Fruit fly (Drosophila melanogaster) whole organism, embryonic: ENCODE results near the gene ATPsynC.

ENCODE experiments used
- Atf6 ChIP-seq: fragments of 200-800 bp; sonication (Bioruptor generic); IDR thresholded peaks from 2 replicates; pipeline ENCODE4 v1.3.6; 2022; ENCODE audit warnings: missing biosample characterization, missing genetic modification characterization
- CG10147 ChIP-seq: fragments of 200-800 bp; sonication (Bioruptor generic); optimal IDR thresholded peaks from 2 replicates; lab custom pipeline; 2019; ENCODE audit warnings: missing biosample characterization, mild to moderate bottlenecking, missing genetic modification characterization, moderate library complexity
- CG12942 ChIP-seq: fragments of 200-800 bp; sonication (Bioruptor generic); optimal IDR thresholded peaks from 3 replicates; lab custom pipeline; 2016; ENCODE audit warnings: missing biosample characterization, missing genetic modification characterization
- CG14860 ChIP-seq: fragments of 200-800 bp; sonication (Bioruptor generic); IDR thresholded peaks from 3 replicates; pipeline ENCODE4 v1.3.6; 2022; ENCODE audit warnings: missing biosample characterization, missing genetic modification characterization; ENCODE audit not compliant: partially characterized antibody
- CG15269 ChIP-seq: fragments of 200-800 bp; sonication (Bioruptor generic); optimal IDR thresholded peaks from 2 replicates; lab custom pipeline; 2018; ENCODE audit warnings: missing biosample characterization, mild to moderate bottlenecking, missing genetic modification characterization, moderate library complexity
- CG15479 ChIP-seq: fragments of 200-800 bp; sonication (Bioruptor generic); optimal IDR thresholded peaks from 3 replicates; lab custom pipeline; 2019; ENCODE audit warnings: missing biosample characterization, mild to moderate bottlenecking, missing genetic modification characterization, moderate library complexity
- CG15696 ChIP-seq: fragments of 200-800 bp; sonication (Bioruptor generic); optimal IDR thresholded peaks from 2 replicates; lab custom pipeline; 2019; ENCODE audit warnings: missing biosample characterization, mild to moderate bottlenecking, missing genetic modification characterization, moderate library complexity
- CG18599 ChIP-seq: fragments of 200-800 bp; sonication (Bioruptor generic); optimal IDR thresholded peaks from 3 replicates; lab custom pipeline; 2017; ENCODE audit warnings: missing biosample characterization, missing genetic modification characterization, mild to moderate bottlenecking, moderate library complexity, missing genetic modification reagents
- CG2120 ChIP-seq: fragments of 200-800 bp; sonication (Bioruptor generic); optimal IDR thresholded peaks from 3 replicates; lab custom pipeline; 2016; ENCODE audit warnings: missing biosample characterization, missing genetic modification characterization
- CG32772 ChIP-seq: fragments of 200-800 bp; sonication (Bioruptor generic); IDR thresholded peaks from 2 replicates; pipeline ENCODE4 v1.3.6; 2022; ENCODE audit warnings: missing biosample characterization, missing genetic modification characterization
- CG34224 ChIP-seq: fragments of 200-800 bp; sonication (Bioruptor generic); IDR thresholded peaks from 3 replicates; pipeline ENCODE4 v1.3.6; 2022; ENCODE audit warnings: missing biosample characterization, missing genetic modification characterization; ENCODE audit not compliant: partially characterized antibody
- CG34376 ChIP-seq: fragments of 200-800 bp; sonication (Bioruptor generic); optimal IDR thresholded peaks from 2 replicates; lab custom pipeline; 2018; ENCODE audit warnings: missing biosample characterization, mild to moderate bottlenecking, missing genetic modification characterization
- CG42726 ChIP-seq: fragments of 200-800 bp; sonication (Bioruptor generic); IDR thresholded peaks from 2 replicates; pipeline ENCODE4 v1.3.6; 2022; ENCODE audit warnings: missing biosample characterization, missing genetic modification characterization; ENCODE audit not compliant: partially characterized antibody
- CG6254 ChIP-seq: fragments of 200-800 bp; sonication (Bioruptor generic); optimal IDR thresholded peaks from 3 replicates; lab custom pipeline; 2017; ENCODE audit warnings: mild to moderate bottlenecking, missing biosample characterization, missing genetic modification reagents, missing genetic modification characterization
- CG6654 ChIP-seq: fragments of 200-800 bp; sonication (Bioruptor generic); optimal IDR thresholded peaks from 2 replicates; lab custom pipeline; 2017; ENCODE audit warnings: missing biosample characterization, mild to moderate bottlenecking, missing genetic modification characterization
- CG9215 ChIP-seq: fragments of 200-800 bp; sonication (Bioruptor generic); IDR thresholded peaks from 2 replicates; pipeline ENCODE4 v1.3.6; 2022; ENCODE audit warnings: missing biosample characterization, missing genetic modification characterization
- D19B ChIP-seq: fragments of 200-800 bp; sonication (Bioruptor generic); optimal IDR thresholded peaks from 2 replicates; lab custom pipeline; 2017; ENCODE audit warnings: missing biosample characterization, mild to moderate bottlenecking, missing genetic modification characterization
- Dll ChIP-seq: fragments of 200-800 bp; sonication (Bioruptor generic); IDR thresholded peaks from 4 replicates; pipeline ENCODE4 v1.3.6; 2022; ENCODE audit warnings: missing biosample characterization, missing genetic modification characterization; ENCODE audit not compliant: partially characterized antibody
- Doc3 ChIP-seq: fragments of 200-800 bp; sonication (Bioruptor generic); IDR thresholded peaks from 3 replicates; pipeline ENCODE4 v1.3.6; 2022; ENCODE audit warnings: missing biosample characterization, missing genetic modification characterization; ENCODE audit not compliant: partially characterized antibody
- Elba2 ChIP-seq: fragments of 200-800 bp; sonication (Bioruptor generic); optimal IDR thresholded peaks from 3 replicates; lab custom pipeline; 2016; ENCODE audit warnings: missing biosample characterization, missing genetic modification characterization
- Hand ChIP-seq: fragments of 200-800 bp; sonication (Bioruptor generic); optimal IDR thresholded peaks from 2 replicates; lab custom pipeline; 2017; ENCODE audit warnings: mild to moderate bottlenecking, missing biosample characterization, missing genetic modification reagents, missing genetic modification characterization
- Hsf ChIP-seq: fragments of 200-800 bp; sonication (Bioruptor generic); optimal IDR thresholded peaks from 3 replicates; lab custom pipeline; 2016; ENCODE audit warnings: missing biosample characterization, missing genetic modification characterization
- PHDP ChIP-seq: fragments of 200-800 bp; sonication (Bioruptor generic); optimal IDR thresholded peaks from 3 replicates; lab custom pipeline; 2018; ENCODE audit warnings: missing biosample characterization, mild to moderate bottlenecking, missing genetic modification characterization, moderate library complexity
- Vsx1 ChIP-seq: fragments of 200-800 bp; sonication (Bioruptor generic); optimal IDR thresholded peaks from 2 replicates; lab custom pipeline; 2017; ENCODE audit warnings: missing biosample characterization, mild to moderate bottlenecking, missing genetic modification characterization, missing genetic modification reagents
- amos ChIP-seq: fragments of 200-800 bp; sonication (Bioruptor generic); IDR thresholded peaks from 2 replicates; pipeline ENCODE4 v1.3.6; 2022; ENCODE audit warnings: missing biosample characterization, missing genetic modification characterization; ENCODE audit not compliant: partially characterized antibody
- crc ChIP-seq: fragments of 200-800 bp; sonication (Bioruptor generic); optimal IDR thresholded peaks from 2 replicates; lab custom pipeline; 2016; ENCODE audit warnings: missing biosample characterization, missing genetic modification characterization
- dm ChIP-seq: fragments of 200-800 bp; sonication (Bioruptor generic); optimal IDR thresholded peaks from 3 replicates; lab custom pipeline; 2016; ENCODE audit warnings: missing biosample characterization, missing genetic modification characterization
- exex ChIP-seq: fragments of 200-800 bp; sonication (Bioruptor generic); optimal IDR thresholded peaks from 4 replicates; lab custom pipeline; 2018; ENCODE audit warnings: missing biosample characterization, mild to moderate bottlenecking, missing genetic modification characterization, moderate library complexity
- fd96Cb ChIP-seq: fragments of 200-800 bp; sonication (Bioruptor generic); optimal IDR thresholded peaks from 2 replicates; lab custom pipeline; 2018; ENCODE audit warnings: missing biosample characterization, mild to moderate bottlenecking, missing genetic modification characterization, moderate library complexity
- ftz-f1 ChIP-seq: fragments of 200-800 bp; sonication (Bioruptor generic); optimal IDR thresholded peaks from 2 replicates; lab custom pipeline; 2016; ENCODE audit warnings: missing biosample characterization, missing genetic modification characterization
- grn ChIP-seq: fragments of 200-800 bp; sonication (Bioruptor generic); optimal IDR thresholded peaks from 3 replicates; lab custom pipeline; 2017; ENCODE audit warnings: missing biosample characterization, missing genetic modification characterization
- gsb-n ChIP-seq: fragments of 200-800 bp; sonication (Bioruptor generic); optimal IDR thresholded peaks from 3 replicates; lab custom pipeline; 2018; ENCODE audit warnings: missing biosample characterization, mild to moderate bottlenecking, missing genetic modification characterization
- hth ChIP-seq: fragments of >200 bp; optimal IDR thresholded peaks from 2 replicates; lab custom pipeline; 2017; ENCODE audit warnings: inconsistent platforms
- ind ChIP-seq: fragments of 200-800 bp; sonication (Bioruptor generic); optimal IDR thresholded peaks from 3 replicates; lab custom pipeline; 2016; ENCODE audit warnings: missing biosample characterization, missing genetic modification characterization
- jing ChIP-seq: fragments of 200-800 bp; sonication (Bioruptor generic); optimal IDR thresholded peaks from 2 replicates; lab custom pipeline; 2018; ENCODE audit warnings: missing biosample characterization, mild to moderate bottlenecking, missing genetic modification characterization
- knrl ChIP-seq: fragments of 200-800 bp; sonication (Bioruptor generic); IDR thresholded peaks from 3 replicates; pipeline ENCODE4 v1.3.6; 2022; ENCODE audit warnings: missing biosample characterization, missing genetic modification characterization; ENCODE audit not compliant: partially characterized antibody
- lmd ChIP-seq: fragments of 200-800 bp; sonication (Bioruptor generic); IDR thresholded peaks from 2 replicates; pipeline ENCODE4 v1.3.6; 2022; ENCODE audit warnings: missing biosample characterization, missing genetic modification characterization
- row ChIP-seq: fragments of 200-800 bp; sonication (Bioruptor generic); IDR thresholded peaks from 3 replicates; pipeline ENCODE4 v1.3.6; 2022; ENCODE audit warnings: missing biosample characterization, missing genetic modification characterization
- sens-2 ChIP-seq: fragments of 200-800 bp; sonication (Bioruptor generic); IDR thresholded peaks from 2 replicates; pipeline ENCODE4 v1.3.6; 2022; ENCODE audit warnings: missing biosample characterization, missing genetic modification characterization
- seq ChIP-seq: fragments of 200-800 bp; sonication (Bioruptor generic); IDR thresholded peaks from 2 replicates; pipeline ENCODE4 v1.3.6; 2022; ENCODE audit warnings: missing biosample characterization, missing genetic modification characterization
- stwl ChIP-seq: fragments of 200-800 bp; sonication (Bioruptor generic); optimal IDR thresholded peaks from 3 replicates; lab custom pipeline; 2018; ENCODE audit warnings: missing biosample characterization, mild to moderate bottlenecking, missing genetic modification characterization, moderate library complexity
- sug ChIP-seq: fragments of 200-800 bp; optimal IDR thresholded peaks from 2 replicates; lab custom pipeline; 2019; ENCODE audit warnings: missing biosample characterization, mild to moderate bottlenecking, missing genetic modification characterization, moderate library complexity
- tna ChIP-seq: fragments of 200-800 bp; sonication (Bioruptor generic); IDR thresholded peaks from 2 replicates; pipeline ENCODE4 v1.3.6; 2022; ENCODE audit warnings: missing biosample characterization, missing genetic modification characterization; ENCODE audit not compliant: partially characterized antibody

Gene ATPsynC

DNA sequence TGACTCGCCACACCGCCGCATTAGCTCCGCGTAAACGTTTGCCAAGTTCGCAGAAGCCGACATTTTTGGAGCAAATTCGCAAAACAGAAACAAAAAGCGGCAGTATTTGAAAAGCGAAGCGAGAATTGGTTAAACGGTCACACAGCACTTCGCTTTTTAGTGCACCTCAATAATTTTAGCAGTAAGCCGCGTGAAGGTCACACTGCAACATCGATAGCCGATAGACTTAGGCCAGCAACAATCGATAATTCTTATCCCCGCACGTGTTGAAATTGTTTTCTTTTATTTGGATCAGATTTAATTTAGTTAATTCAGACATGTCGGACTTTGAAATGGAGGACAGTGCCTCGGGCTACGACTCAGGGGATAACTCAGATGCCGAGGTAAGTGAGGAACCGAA lies 6.2 kb downstream of the ATPsynC start, which contains the start of the genes Zwilch and CG1542 (continued):
- TF ChIP-seq knrl (GFP tag; lab: Robert Waterston, UW) (peak; percentile 67), CG42726 (GFP tag; lab: Robert Waterston, UW) (0 out of 2 replicates have a peak, but pooled peaks have one; percentile 32), crc (GFP tag; lab: Kevin White, UChicago) (no peak), CG15696 (tag; lab: Kevin White, UChicago) (no peak), Atf6 (no peak), CG14860 (GFP tag; lab: Robert Waterston, UW) (peak; percentile 66), tna (GFP tag; lab: Robert Waterston, UW) (peak; percentile 65), CG34224 (GFP tag; lab: Robert Waterston, UW) (peak; percentile 74), sens-2 (GFP tag; lab: Robert Waterston, UW) (no peak), seq (GFP tag; lab: Robert Waterston, UW) (no peak), dm (peak; percentile 96), amos (GFP tag; lab: Robert Waterston, UW) (peak; percentile 79), ftz-f1 (peak; percentile 6), stwl (tag; lab: Kevin White, UChicago) (peak; percentile 92), CG6254 (GFP tag; lab: Kevin White, UChicago) (peak; percentile 94), Hsf (peak; percentile 14), CG10147 (GFP tag; lab: Kevin White, UChicago) (no peak), Dll (peak; percentile 78)

DNA sequence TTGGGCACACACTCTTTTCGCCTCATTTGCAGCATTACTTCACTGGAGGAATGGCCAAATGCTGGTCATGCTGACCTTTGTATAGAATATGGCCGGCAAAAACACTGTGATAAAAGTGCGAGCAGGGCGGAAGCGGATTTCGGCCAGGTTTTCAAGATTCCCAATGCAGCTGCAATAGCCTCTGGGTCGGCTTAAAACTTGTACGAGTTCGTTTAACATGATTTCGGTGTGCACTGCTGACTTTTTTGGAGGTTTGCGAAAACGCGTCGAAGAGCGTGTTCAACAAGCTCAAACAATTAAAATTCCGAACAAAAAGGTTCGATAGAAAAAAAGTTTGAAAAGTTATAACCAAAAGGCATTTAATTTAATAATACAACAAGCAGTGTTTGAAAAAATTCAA lies 8.8 kb downstream of the ATPsynC start, which contains the start of gene chp:
Gene chp, minus strand, starts transcription at position 101 of the 400 bp plus-strand sequence.
- no peak for TF ChIP-seq lmd (GFP tag; lab: Robert Waterston, UW)
- TF ChIP-seq fd96Cb = no peak
- TF ChIP-seq hth (lab: Kevin White, UChicago) = no peak
- TF ChIP-seq CG14860 (GFP tag; lab: Robert Waterston, UW) = no peak
- no peak for TF ChIP-seq Doc3
- no peak for TF ChIP-seq ind (GFP tag; lab: Kevin White, UChicago)
- no peak for TF ChIP-seq Elba2 (GFP tag; lab: Kevin White, UChicago)
- no peak for TF ChIP-seq CG9215 (GFP tag; lab: Robert Waterston, UW)
- TF ChIP-seq CG15269 (tag; lab: Kevin White, UChicago) = no peak
- no peak for TF ChIP-seq jing (GFP tag; lab: Kevin White, UChicago)
- TF ChIP-seq CG6654 = no peak
- TF ChIP-seq CG2120 = no peak

DNA sequence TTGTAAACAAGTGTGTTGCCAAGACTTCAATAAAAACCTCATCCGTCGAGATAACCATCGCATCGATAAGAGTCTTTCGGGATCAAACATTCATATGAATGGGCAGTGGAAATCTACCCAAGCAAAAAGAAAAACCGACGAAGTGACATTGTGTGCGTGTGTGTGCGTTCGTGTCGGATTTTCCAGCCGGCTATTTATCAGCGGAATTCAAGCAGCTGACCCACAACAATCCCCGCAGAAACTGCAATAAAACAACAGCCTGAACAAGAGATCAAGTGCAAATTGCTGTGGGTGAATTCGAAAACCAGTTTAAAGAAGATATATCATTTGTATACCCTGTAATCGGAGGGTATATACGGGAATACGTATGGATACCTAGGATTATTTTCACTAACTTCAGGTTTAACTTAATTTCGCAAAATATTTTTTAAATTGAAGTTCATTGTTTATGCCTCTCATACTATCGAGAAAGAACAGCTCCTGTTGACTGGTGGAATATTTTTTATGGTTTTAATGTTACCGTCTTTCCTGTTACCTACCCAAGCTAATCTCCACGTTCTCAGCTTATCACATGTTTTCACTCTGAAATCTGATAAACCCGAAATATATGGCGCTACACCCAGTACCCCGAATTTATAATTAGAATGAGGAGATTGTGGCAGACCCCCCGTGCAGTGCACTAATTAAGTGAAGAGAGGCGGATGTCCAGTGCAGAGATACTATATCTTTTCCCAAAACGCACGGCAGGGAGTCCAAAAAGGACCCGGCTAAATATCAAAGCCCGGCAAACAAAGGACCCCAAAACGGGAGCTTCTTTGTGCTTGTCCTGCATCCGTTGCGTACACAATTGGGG lies 22.1 kb downstream of the ATPsynC start:
- no peak for TF ChIP-seq amos (GFP tag; lab: Robert Waterston, UW)
- TF ChIP-seq Vsx1 = peak; percentile 21
- peak; percentile 49 for TF ChIP-seq exex
- TF ChIP-seq CG18599 (GFP tag; lab: Kevin White, UChicago) = peak; percentile 5
- no peak for TF ChIP-seq gsb-n (tag; lab: Kevin White, UChicago)
- TF ChIP-seq CG32772 = no peak
- peak; percentile 27; the same call in 1 of the 3 replicates for TF ChIP-seq row (GFP tag; lab: Robert Waterston, UW)
- TF ChIP-seq CG12942 (GFP tag; lab: Kevin White, UChicago) = no peak
- TF ChIP-seq CG15479 = peak; percentile 57
- TF ChIP-seq grn (GFP tag; lab: Kevin White, UChicago) = peak; percentile 37
- peak; percentile 48 for TF ChIP-seq D19B (GFP tag; lab: Kevin White, UChicago)
- TF ChIP-seq PHDP (tag; lab: Kevin White, UChicago) = no peak
- peak; percentile 40 for TF ChIP-seq CG34376
- TF ChIP-seq Hand = no peak
- TF ChIP-seq sug (tag; lab: Kevin White, UChicago) = peak; percentile 98
